Worm (Caenorhabditis elegans) whole organism, dauer: ENCODE measurements around the gene sel-11.

Experiments used
- unc-62 ChIP-seq: sonication (generic microtip); optimal IDR thresholded peaks from 2 replicates; lab custom pipeline; 2017; ENCODE audit warnings: missing biosample characterization, missing genetic modification reagents, missing genetic modification characterization

sel-11 gene

ce11 chrV:11770053-11770517 lies 3.0 kb downstream of the sel-11 start, which contains the start of gene F55A11.4:
Gene F55A11.4 (plus strand): TSS chrV:11770467.
- TF ChIP-seq unc-62: no peak

- TF ChIP-seq unc-62: no peak
These were observed 6.3 kb downstream of the sel-11 start, which contains the start of gene bus-18 for ce11 chrV:11773420-11773819. Gene bus-18 (plus strand): TSS chrV:11773720.

- no peak for TF ChIP-seq unc-62
These were observed 6.8 kb downstream of the sel-11 start for ce11 chrV:11773934-11774333.

ce11 chrV:11776538-11776937 lies 9.4 kb downstream of the sel-11 start, which contains the start of gene F55A11.6:
Gene F55A11.6 (plus strand): TSS chrV:11776838.
- no peak for TF ChIP-seq unc-62

- no peak for TF ChIP-seq unc-62
These were observed 10.7 kb downstream of the sel-11 start for ce11 chrV:11777846-11778245.

- TF ChIP-seq unc-62: no peak
These were observed 12.2 kb downstream of the sel-11 start for ce11 chrV:11779310-11779709.

- no peak for TF ChIP-seq unc-62
These were observed 12.7 kb downstream of the sel-11 start for ce11 chrV:11779810-11780209.

ce11 chrV:11782809-11783440 lies 15.8 kb downstream of the sel-11 start, which contains the start of gene F55A11.11:
Gene F55A11.11 (plus strand): TSS chrV:11783149.
- TF ChIP-seq unc-62: no peak

- TF ChIP-seq unc-62: no peak
These were observed 20.1 kb downstream of the sel-11 start, which contains the start of gene F55A11.7 for ce11 chrV:11787258-11787657. Gene F55A11.7 (minus strand): TSS chrV:11787443.

ce11 chrV:11787742-11788238 lies 20.7 kb downstream of the sel-11 start, which contains the start of gene F55A11.8:
Gene F55A11.8 (plus strand): TSS chrV:11788188.
- no peak for TF ChIP-seq unc-62

- no peak for TF ChIP-seq unc-62
These were observed 22.3 kb downstream of the sel-11 start, which contains the start of gene D2023.1 for ce11 chrV:11789474-11789873. Gene D2023.1 (plus strand): TSS chrV:11789550.

- no peak for TF ChIP-seq unc-62
These were observed 27.0 kb downstream of the sel-11 start for ce11 chrV:11794172-11794571.

ce11 chrV:11795352-11795751 lies 28.2 kb downstream of the sel-11 start:
- TF ChIP-seq unc-62: no peak

ce11 chrV:11796343-11796742 lies 29.2 kb downstream of the sel-11 start:
- no peak for TF ChIP-seq unc-62

ce11 chrV:11797272-11797855 lies 30.2 kb downstream of the sel-11 start:
- no peak for TF ChIP-seq unc-62

ce11 chrV:11798320-11798719 lies 31.2 kb downstream of the sel-11 start:
- TF ChIP-seq unc-62: no peak

ce11 chrV:11799252-11799822 lies 32.2 kb downstream of the sel-11 start:
- TF ChIP-seq unc-62: no peak
